Worm (Caenorhabditis elegans) whole organism, L1 larva: ENCODE data around the gene cox-5A.

Experiments
- F16B12.6 ChIP-seq: fragments of 150-350 bp; optimal IDR thresholded peaks from 2 replicates; lab custom pipeline; 2014; ENCODE audit warnings: missing biosample characterization, missing genetic modification characterization
- aha-1 ChIP-seq: fragments of 150-350 bp; optimal IDR thresholded peaks from 2 replicates; lab custom pipeline; 2014; ENCODE audit warnings: missing biosample characterization, missing genetic modification characterization
- aly-2 ChIP-seq: fragments of 150-350 bp; optimal IDR thresholded peaks from 2 replicates; lab custom pipeline; 2014; ENCODE audit warnings: missing biosample characterization, missing genetic modification characterization
- ama-1 ChIP-seq: fragments of 150-350 bp; optimal IDR thresholded peaks from 2 replicates; lab custom pipeline; 2014
- ceh-63 ChIP-seq: fragments of 200-800 bp; sonication (Bioruptor generic); optimal IDR thresholded peaks from 2 replicates; lab custom pipeline; 2018; ENCODE audit warnings: mild to moderate bottlenecking, missing genetic modification characterization, missing compliant biosample characterization
- ceh-90 ChIP-seq: sonication (generic microtip); optimal IDR thresholded peaks from 2 replicates; lab custom pipeline; 2016; ENCODE audit warnings: missing genetic modification characterization, missing compliant biosample characterization
- ces-1 ChIP-seq: fragments of 150-350 bp; optimal IDR thresholded peaks from 2 replicates; lab custom pipeline; 2014; ENCODE audit warnings: missing biosample characterization, missing genetic modification reagents, missing genetic modification characterization
- efl-1 ChIP-seq, 4 experiments: fragments of 150-350 bp; optimal IDR thresholded peaks in 3 of 4; peaks in 1 of 4; 1 replicate in 1 of 4; 2 replicates in 3 of 4; lab custom pipeline; 2014; ENCODE audit warnings: missing biosample characterization in 2 of 4, missing genetic modification characterization in 2 of 4, missing genetic modification reagents in 2 of 4
- efl-3 ChIP-seq: fragments of 200-800 bp; sonication (Bioruptor generic); optimal IDR thresholded peaks from 2 replicates; lab custom pipeline; 2018; ENCODE audit warnings: mild to moderate bottlenecking, missing genetic modification characterization, missing compliant biosample characterization
- egl-13 ChIP-seq: sonication (generic microtip); optimal IDR thresholded peaks from 2 replicates; lab custom pipeline; 2016; ENCODE audit warnings: missing genotype, missing genetic modification reagents, missing genetic modification characterization, missing compliant biosample characterization
- elt-3 ChIP-seq, 6 experiments: fragments of 150-350 bp in 1 of 6; sonication (generic microtip); optimal IDR thresholded peaks; 2 replicates each; lab custom pipeline; 2017 to 2018; ENCODE audit warnings: missing biosample characterization in 6 of 6, missing genetic modification characterization in 6 of 6, inconsistent platforms in 1 of 6
- ets-5 ChIP-seq: fragments of 200-800 bp; sonication (Bioruptor generic); IDR thresholded peaks from 2 replicates; pipeline ENCODE4 v1.3.6; 2022; ENCODE audit warnings: missing genetic modification characterization, missing compliant biosample characterization
- fkh-10 ChIP-seq: sonication (generic microtip); optimal IDR thresholded peaks from 2 replicates; lab custom pipeline; 2017; ENCODE audit warnings: missing biosample characterization, missing genetic modification reagents, missing genetic modification characterization
- isw-1 ChIP-seq: fragments of 200-800 bp; sonication (Bioruptor generic); IDR thresholded peaks from 2 replicates; pipeline ENCODE4 v1.3.6; 2022; ENCODE audit warnings: missing genetic modification characterization, missing compliant biosample characterization
- lin-14 ChIP-seq: fragments of 200-800 bp; sonication (Bioruptor generic); optimal IDR thresholded peaks from 2 replicates; lab custom pipeline; 2018; ENCODE audit warnings: mild to moderate bottlenecking, missing genetic modification characterization, moderate library complexity, missing compliant biosample characterization
- lin-15B ChIP-seq: fragments of 150-350 bp; sonication (generic microtip); optimal IDR thresholded peaks from 3 replicates; lab custom pipeline; 2014; ENCODE audit warnings: missing biosample characterization, missing genetic modification characterization
- lin-35 ChIP-seq, 2 experiments: fragments of 150-350 bp; optimal IDR thresholded peaks; 2 replicates each; lab custom pipeline; 2014; ENCODE audit warnings: missing biosample characterization in 2 of 2, missing genetic modification characterization in 2 of 2, missing genetic modification reagents in 2 of 2
- lir-3 ChIP-seq: sonication (generic microtip); optimal IDR thresholded peaks from 2 replicates; lab custom pipeline; 2016; ENCODE audit warnings: mild to moderate bottlenecking, missing genetic modification characterization, moderate library complexity, missing compliant biosample characterization; ENCODE audit not compliant: poor library complexity
- mab-9 ChIP-seq: fragments of 200-800 bp; sonication (Bioruptor generic); IDR thresholded peaks from 2 replicates; pipeline ENCODE4 v1.3.6; 2022; ENCODE audit warnings: missing genetic modification reagents, missing genetic modification characterization, missing compliant biosample characterization
- mef-2 ChIP-seq: fragments of 150-350 bp; optimal IDR thresholded peaks from 2 replicates; lab custom pipeline; 2014; ENCODE audit warnings: missing biosample characterization, missing genetic modification characterization
- nhr-12 ChIP-seq: sonication (generic microtip); optimal IDR thresholded peaks from 2 replicates; lab custom pipeline; 2017; ENCODE audit warnings: missing biosample characterization, missing genetic modification characterization
- nhr-20 ChIP-seq: sonication (generic microtip); optimal IDR thresholded peaks from 2 replicates; lab custom pipeline; 2016; ENCODE audit warnings: mild to moderate bottlenecking, missing genetic modification characterization, missing compliant biosample characterization
- nhr-237 ChIP-seq: fragments of 150-350 bp; optimal IDR thresholded peaks from 2 replicates; lab custom pipeline; 2014; ENCODE audit warnings: missing biosample characterization, missing genetic modification characterization
- nhr-28 ChIP-seq: fragments of 150-350 bp; optimal IDR thresholded peaks from 2 replicates; lab custom pipeline; 2014; ENCODE audit warnings: missing biosample characterization, missing genetic modification characterization
- nhr-47 ChIP-seq: sonication (generic microtip); optimal IDR thresholded peaks from 2 replicates; lab custom pipeline; 2016; ENCODE audit warnings: mild to moderate bottlenecking, missing genetic modification characterization, moderate library complexity, missing compliant biosample characterization
- nhr-71 ChIP-seq: sonication (generic microtip); optimal IDR thresholded peaks from 2 replicates; lab custom pipeline; 2016; ENCODE audit warnings: mild to moderate bottlenecking, missing genetic modification characterization, moderate library complexity, missing compliant biosample characterization
- nhr-76 ChIP-seq: sonication (generic microtip); optimal IDR thresholded peaks from 2 replicates; lab custom pipeline; 2017; ENCODE audit warnings: missing biosample characterization, missing genetic modification characterization
- pag-3 ChIP-seq: sonication (generic microtip); optimal IDR thresholded peaks from 2 replicates; lab custom pipeline; 2017; ENCODE audit warnings: missing genetic modification characterization, mild to moderate bottlenecking, missing compliant biosample characterization, antibody characterized with exemption, borderline replicate concordance; ENCODE audit not compliant: insufficient read depth
- pax-3 ChIP-seq: fragments of 200-800 bp; sonication (Bioruptor generic); optimal IDR thresholded peaks from 2 replicates; lab custom pipeline; 2018; ENCODE audit warnings: mild to moderate bottlenecking, missing genetic modification characterization, moderate library complexity, missing compliant biosample characterization
- pqm-1 ChIP-seq: sonication (generic microtip); optimal IDR thresholded peaks from 3 replicates; lab custom pipeline; 2017; ENCODE audit warnings: missing biosample characterization, missing genetic modification characterization
- skn-1 ChIP-seq: fragments of 150-350 bp; optimal IDR thresholded peaks from 2 replicates; lab custom pipeline; 2014; ENCODE audit warnings: missing biosample characterization, missing genetic modification characterization
- snu-23 ChIP-seq: sonication (generic microtip); optimal IDR thresholded peaks from 2 replicates; lab custom pipeline; 2016; ENCODE audit warnings: missing genetic modification characterization, missing compliant biosample characterization
- sptf-1 ChIP-seq: fragments of 150-350 bp; optimal IDR thresholded peaks from 2 replicates; lab custom pipeline; 2014; ENCODE audit warnings: missing biosample characterization, missing genetic modification characterization
- tbx-2 ChIP-seq: sonication (generic microtip); optimal IDR thresholded peaks from 2 replicates; lab custom pipeline; 2016; ENCODE audit warnings: missing genetic modification characterization, missing compliant biosample characterization
- tlp-1 ChIP-seq: fragments of 150-350 bp; optimal IDR thresholded peaks from 2 replicates; lab custom pipeline; 2014; ENCODE audit warnings: missing biosample characterization, missing genetic modification characterization
- unc-30 ChIP-seq: sonication (generic microtip); optimal IDR thresholded peaks from 2 replicates; lab custom pipeline; 2017; ENCODE audit warnings: missing biosample characterization, missing genetic modification characterization
- unc-86 ChIP-seq: sonication (generic microtip); optimal IDR thresholded peaks from 2 replicates; lab custom pipeline; 2016; ENCODE audit warnings: missing genetic modification characterization, missing compliant biosample characterization
- unc-98 ChIP-seq: fragments of 200-800 bp; sonication (Bioruptor generic); IDR thresholded peaks from 2 replicates; pipeline ENCODE4 v1.3.6; 2022; ENCODE audit warnings: missing genetic modification characterization, missing compliant biosample characterization
- vab-15 ChIP-seq: sonication (generic microtip); optimal IDR thresholded peaks from 2 replicates; lab custom pipeline; 2017; ENCODE audit warnings: missing genotype, mild to moderate bottlenecking, missing genetic modification characterization, missing compliant biosample characterization
- zag-1 ChIP-seq: fragments of 150-350 bp; optimal IDR thresholded peaks from 2 replicates; lab custom pipeline; 2014; ENCODE audit warnings: missing biosample characterization, missing genetic modification characterization
- zip-4 ChIP-seq: fragments of 200-800 bp; sonication (Bioruptor generic); optimal IDR thresholded peaks from 2 replicates; lab custom pipeline; 2018; ENCODE audit warnings: mild to moderate bottlenecking, missing genetic modification characterization, moderate library complexity, missing compliant biosample characterization
- ztf-11 ChIP-seq, 2 experiments: sonication (generic microtip); optimal IDR thresholded peaks; 2 replicates each; lab custom pipeline; 2016 to 2017; ENCODE audit warnings: missing genetic modification characterization in 2 of 2, missing biosample characterization in 1 of 2, missing compliant biosample characterization in 1 of 2

cox-5A gene

ce11 chrIII:12874606-12875066, 30.7 kb upstream of the cox-5A start, which contains the start of the genes mrg-1 and spcs-2 (continued):
- peak; percentile 88 for TF ChIP-seq skn-1 (tag; lab: Kevin White, UChicago)
- no peak for TF ChIP-seq tlp-1 (tag; lab: Kevin White, UChicago)
- peak; percentile 26 for TF ChIP-seq aha-1 (tag; lab: Kevin White, UChicago)
- no peak for TF ChIP-seq pag-3 (tag; lab: Kevin White, UChicago)
- TF ChIP-seq nhr-12 (tag; lab: Kevin White, UChicago), result no peak
- peak; percentile 87 for TF ChIP-seq lin-14 (GFP tag; lab: Kevin White, UChicago)
- TF ChIP-seq ceh-63 (GFP tag; lab: Kevin White, UChicago), result no peak
- TF ChIP-seq nhr-20 (tag; lab: Kevin White, UChicago), result peak; percentile 89
- peak; percentile 61 for TF ChIP-seq nhr-237
- no peak for TF ChIP-seq unc-30 (tag; lab: Kevin White, UChicago)
- peak; percentile 64 for TF ChIP-seq fkh-10 (GFP tag; lab: Kevin White, UChicago)
- TF ChIP-seq lir-3, result peak; percentile 84
- peak; percentile 58 for TF ChIP-seq pax-3
- no peak for TF ChIP-seq ceh-90 (tag; lab: Kevin White, UChicago)
- TF ChIP-seq nhr-71 (tag; lab: Kevin White, UChicago), result peak; percentile 94
- TF ChIP-seq nhr-76 (tag; lab: Kevin White, UChicago), result no peak
- peak in 3 of 6 experiments; percentile 33 to 62 (median 59) for TF ChIP-seq elt-3 (tag; optimal IDR thresholded peaks at IDR 0.05; lab: Kevin White, UChicago)
- no peak for TF ChIP-seq ama-1 (lab: Kevin White, UChicago)
- no peak for TF ChIP-seq efl-3 (GFP tag; lab: Kevin White, UChicago)
- 0 out of 2 replicates have a peak, but pooled peaks have one; percentile 21 for TF ChIP-seq mab-9
- peak; percentile 85 to 92 for TF ChIP-seq lin-35 (GFP tag; optimal IDR thresholded peaks at IDR 0.05; lab: Kevin White, UChicago)
- peak; percentile 99 for TF ChIP-seq F16B12.6 (tag; lab: Kevin White, UChicago)
- no peak for TF ChIP-seq pqm-1 (tag; lab: Kevin White, UChicago)
- TF ChIP-seq zip-4 (GFP tag; lab: Kevin White, UChicago), result peak; percentile 71
- no peak for TF ChIP-seq mef-2 (tag; lab: Kevin White, UChicago)
- peak; percentile 33 for TF ChIP-seq zag-1 (tag; lab: Kevin White, UChicago)
- TF ChIP-seq snu-23 (GFP tag; lab: Kevin White, UChicago), result peak; percentile 95
- peak; percentile 93 for TF ChIP-seq nhr-47 (tag; lab: Kevin White, UChicago)
- TF ChIP-seq unc-98 (GFP tag; lab: Robert Waterston, UW), result peak; percentile 45; the same call in 1 of the 2 replicates
- peak; percentile 76 for TF ChIP-seq egl-13 (tag; lab: Kevin White, UChicago)
- no peak for TF ChIP-seq ets-5 (GFP tag; lab: Robert Waterston, UW)
- TF ChIP-seq ces-1 (GFP tag; lab: Kevin White, UChicago), result no peak
- TF ChIP-seq isw-1 (GFP tag; lab: Robert Waterston, UW), result peak; percentile 84
- TF ChIP-seq vab-15, result no peak
- peak; percentile 92 for TF ChIP-seq tbx-2
- peak; percentile 91 for TF ChIP-seq unc-86 (tag; lab: Kevin White, UChicago)
- no peak for TF ChIP-seq sptf-1 (tag; lab: Kevin White, UChicago)
- peak; percentile 89 to 90 for TF ChIP-seq efl-1 (optimal IDR thresholded peaks at IDR 0.05; lab: Kevin White, UChicago)
- peak; percentile 87 to 99 for TF ChIP-seq efl-1 (GFP tag; optimal IDR thresholded peaks at IDR 0.05 in 1 of 2; lab: Kevin White, UChicago)
- no peak for TF ChIP-seq nhr-28 (tag; lab: Kevin White, UChicago)
- peak in 1 of 2 experiments; percentile 92 for TF ChIP-seq ztf-11 (tag; optimal IDR thresholded peaks at IDR 0.05; lab: Kevin White, UChicago)
- peak; percentile 82 for TF ChIP-seq lin-15B (tag; lab: Kevin White, UChicago)
- TF ChIP-seq aly-2 (tag; lab: Kevin White, UChicago), result peak; percentile 11
